Worm (Caenorhabditis elegans): ENCODE measurements around the gene hsp-43.

DNA sequence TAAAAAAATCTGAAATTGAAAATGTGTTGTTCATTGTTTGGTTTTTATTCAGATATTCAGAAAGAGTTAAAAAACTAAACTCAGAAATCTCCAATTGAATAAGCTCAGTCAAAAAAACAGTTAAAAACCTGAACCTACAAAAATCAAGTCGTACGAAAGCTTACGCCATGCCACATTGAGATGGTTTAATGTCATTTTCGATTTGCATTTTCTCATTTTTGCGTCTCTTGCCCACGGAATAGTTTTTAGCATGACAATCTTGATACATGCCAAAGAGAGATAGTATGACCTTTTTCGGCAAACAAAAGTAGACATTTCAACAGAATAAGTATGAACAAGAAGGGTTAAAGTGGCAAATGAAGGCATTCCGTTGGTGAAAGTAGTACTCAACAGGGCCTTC lies 45.7 kb upstream of the hsp-43 start:
- TF ChIP-seq him-1 (tag; optimal IDR thresholded peaks at IDR 0.05) (no peak), W03F9.2 (tag; optimal IDR thresholded peaks at IDR 0.05) (no peak)
